Worm (Caenorhabditis elegans) whole organism, early embryonic: ENCODE results near the gene F58E2.2.

Experiments
- F13C5.2 ChIP-seq: sonication (generic microtip); optimal IDR thresholded peaks from 2 replicates; lab custom pipeline; 2017; ENCODE audit warnings: mild to moderate bottlenecking, missing genetic modification characterization, inconsistent platforms, missing compliant biosample characterization
- aly-1 ChIP-seq: sonication (generic microtip); optimal IDR thresholded peaks from 2 replicates; lab custom pipeline; 2016; ENCODE audit warnings: missing genetic modification characterization, missing compliant biosample characterization
- ama-1 ChIP-seq: fragments of 150-350 bp; optimal IDR thresholded peaks from 2 replicates; lab custom pipeline; 2014
- hmbx-1 ChIP-seq: sonication (generic microtip); optimal IDR thresholded peaks from 2 replicates; lab custom pipeline; 2016; ENCODE audit warnings: mild to moderate bottlenecking, missing genetic modification characterization, missing compliant biosample characterization
- hmg-4 ChIP-seq: fragments of 200-800 bp; sonication (Bioruptor generic); optimal IDR thresholded peaks from 2 replicates; lab custom pipeline; 2018; ENCODE audit warnings: mild to moderate bottlenecking, missing genetic modification characterization, missing compliant biosample characterization
- hnd-1 ChIP-seq: sonication (generic microtip); optimal IDR thresholded peaks from 2 replicates; lab custom pipeline; 2016; ENCODE audit warnings: missing genetic modification characterization, missing compliant biosample characterization
- pes-1 ChIP-seq: fragments of 200-800 bp; sonication (Bioruptor generic); IDR thresholded peaks from 2 replicates; pipeline ENCODE4 v1.3.6; 2022; ENCODE audit warnings: missing genetic modification reagents, missing genetic modification characterization, missing compliant biosample characterization
- tbx-11 ChIP-seq: fragments of 200-800 bp; sonication (Bioruptor generic); IDR thresholded peaks from 2 replicates; pipeline ENCODE4 v1.3.6; 2022; ENCODE audit warnings: missing genetic modification characterization, missing compliant biosample characterization
- tra-4 ChIP-seq: sonication (generic microtip); optimal IDR thresholded peaks from 2 replicates; lab custom pipeline; 2017; ENCODE audit warnings: missing genetic modification characterization, missing compliant biosample characterization

- TF ChIP-seq hnd-1, result no peak
- TF ChIP-seq hmg-4 (GFP tag; lab: Kevin White, UChicago), result no peak
- TF ChIP-seq ama-1, result no peak
- no peak for TF ChIP-seq F13C5.2
- no peak for TF ChIP-seq aly-1 (tag; lab: Kevin White, UChicago)
- no peak for TF ChIP-seq hmbx-1 (tag; lab: Kevin White, UChicago)
- no peak for TF ChIP-seq tbx-11 (GFP tag; lab: Robert Waterston, UW)
- TF ChIP-seq pes-1 (GFP tag; lab: Robert Waterston, UW), result no peak
- TF ChIP-seq tra-4 (tag; lab: Kevin White, UChicago), result no peak
Measured at ce11 chrIV:3519352-3519751, 49.5 kb downstream of the F58E2.2 start.
